Fruit fly (Drosophila melanogaster): ENCODE data around the gene CG9231.

Gene CG9231

DNA sequence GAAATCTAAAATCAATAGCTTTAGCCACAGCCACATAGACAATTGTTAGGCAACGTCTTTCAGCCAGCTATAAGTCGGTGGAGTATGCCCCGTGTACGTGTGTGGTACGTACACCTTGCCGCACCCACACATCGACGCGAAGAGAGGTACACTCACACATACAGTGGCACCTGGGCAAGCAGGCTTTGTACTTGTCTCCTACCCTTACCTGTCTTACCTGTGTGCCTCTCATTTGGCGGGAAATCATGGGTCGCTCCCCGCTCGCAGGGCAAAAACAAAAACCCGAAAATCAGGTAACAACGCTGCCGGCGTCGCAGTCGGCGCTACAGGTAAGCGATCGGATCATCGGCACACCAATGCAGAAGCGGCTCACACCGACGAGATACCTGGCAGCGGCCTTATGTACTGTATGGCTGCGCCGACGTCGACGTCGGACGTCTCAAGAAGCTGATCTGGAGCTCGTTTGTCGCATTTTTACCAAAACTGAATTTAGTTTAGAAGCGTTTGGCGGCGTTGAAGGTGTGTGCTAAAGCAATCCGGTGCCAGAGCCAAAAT is 23.6 kb downstream of the CG9231 start:
- TF ChIP-seq CG32264 (GFP tag; optimal IDR thresholded peaks at IDR 0.05): no peak
- peak; percentile 72 for TF ChIP-seq Hr83 (GFP tag; optimal IDR thresholded peaks at IDR 0.05; ENCODE audit: poor library complexity, severe bottlenecking)
- no peak for TF ChIP-seq rgr (GFP tag; optimal IDR thresholded peaks at IDR 0.05)
- no peak for TF ChIP-seq fru (GFP tag; optimal IDR thresholded peaks at IDR 0.05)
- peak; percentile 10 for TF ChIP-seq h (GFP tag; optimal IDR thresholded peaks at IDR 0.05)
- TF ChIP-seq Jra (GFP tag; optimal IDR thresholded peaks at IDR 0.05): no peak
- no peak for TF ChIP-seq foxo (GFP tag; optimal IDR thresholded peaks at IDR 0.05)
- peak; percentile 46 for TF ChIP-seq Vsx2 (GFP tag; optimal IDR thresholded peaks at IDR 0.05; ENCODE audit: partially characterized antibody)
- no peak for TF ChIP-seq jim (GFP tag; optimal IDR thresholded peaks at IDR 0.05)
- peak; percentile 20 for TF ChIP-seq br (GFP tag; optimal IDR thresholded peaks at IDR 0.05)
- no peak for TF ChIP-seq pan (optimal IDR thresholded peaks at IDR 0.05)
- no peak for TF ChIP-seq Rel (GFP tag; optimal IDR thresholded peaks at IDR 0.05)
- peak; percentile 2 for TF ChIP-seq Rel (tag; optimal IDR thresholded peaks at IDR 0.05)
- no peak for TF ChIP-seq ey (GFP tag; optimal IDR thresholded peaks at IDR 0.05)
- peak; percentile 25 to 55 for TF ChIP-seq dl (GFP tag; optimal IDR thresholded peaks at IDR 0.05; ENCODE audit: insufficient read depth in 1 of 2, partially characterized antibody in 2 of 2)
- TF ChIP-seq Dif (GFP tag; optimal IDR thresholded peaks at IDR 0.05; ENCODE audit: partially characterized antibody): peak; percentile 76
- no peak for TF ChIP-seq dsf (GFP tag; optimal IDR thresholded peaks at IDR 0.05; ENCODE audit: borderline replicate concordance)
- no peak for TF ChIP-seq GATAd (GFP tag; optimal IDR thresholded peaks at IDR 0.05)
- no peak for TF ChIP-seq dmrt93B (GFP tag; optimal IDR thresholded peaks at IDR 0.05)
- no peak for TF ChIP-seq Myc (optimal IDR thresholded peaks at IDR 0.05)

- TF ChIP-seq Rel (GFP tag; optimal IDR thresholded peaks at IDR 0.05) (peak; percentile 13), Rel (tag; optimal IDR thresholded peaks at IDR 0.05) (peak; percentile 2), sage (GFP tag; optimal IDR thresholded peaks at IDR 0.05) (peak; percentile 44), tai (GFP tag; optimal IDR thresholded peaks at IDR 0.05) (peak; percentile 15), CG9705 (GFP tag; optimal IDR thresholded peaks at IDR 0.05) (peak; percentile 26), woc (GFP tag; optimal IDR thresholded peaks at IDR 0.05) (peak; percentile 58), OdsH (GFP tag; optimal IDR thresholded peaks at IDR 0.05) (peak; percentile 86), dl (GFP tag; optimal IDR thresholded peaks at IDR 0.05; ENCODE audit: insufficient read depth in 1 of 2, partially characterized antibody in 2 of 2) (no peak), GATAd (GFP tag; optimal IDR thresholded peaks at IDR 0.05) (no peak), dmrt93B (GFP tag; optimal IDR thresholded peaks at IDR 0.05) (peak; percentile 17), jim (GFP tag; optimal IDR thresholded peaks at IDR 0.05) (no peak), Hnf4 (GFP tag; optimal IDR thresholded peaks at IDR 0.05) (peak; percentile 29), rgr (GFP tag; optimal IDR thresholded peaks at IDR 0.05) (peak; percentile 88), Jra (GFP tag; optimal IDR thresholded peaks at IDR 0.05) (peak; percentile 11), fru (GFP tag; optimal IDR thresholded peaks at IDR 0.05) (peak; percentile 88), ey (GFP tag; optimal IDR thresholded peaks at IDR 0.05) (peak; percentile 86), br (GFP tag; optimal IDR thresholded peaks at IDR 0.05) (peak; percentile 66), lola (GFP tag; optimal IDR thresholded peaks at IDR 0.05) (no peak), foxo (GFP tag; optimal IDR thresholded peaks at IDR 0.05) (peak in 1 of 2 experiments; percentile 91), Sp1 (GFP tag; optimal IDR thresholded peaks at IDR 0.05) (peak; percentile 91), HLH106 (tag; optimal IDR thresholded peaks at IDR 0.05) (peak; percentile 88), brk (GFP tag; optimal IDR thresholded peaks at IDR 0.05) (peak; percentile 43), h (GFP tag; optimal IDR thresholded peaks at IDR 0.05) (peak; percentile 79), psq (GFP tag; optimal IDR thresholded peaks at IDR 0.05) (peak; percentile 60), usp (GFP tag; optimal IDR thresholded peaks at IDR 0.05) (no peak)
Measured at dm6 chr3L:19561745-19562144, 24.1 kb downstream of the CG9231 start.

dm6 chr3L:19560695-19561246 is 25.0 kb downstream of the CG9231 start:
- peak; percentile 99 for TF ChIP-seq h (GFP tag; optimal IDR thresholded peaks at IDR 0.05)
- peak; percentile 98 for TF ChIP-seq Hnf4 (GFP tag; optimal IDR thresholded peaks at IDR 0.05)
- TF ChIP-seq tai (GFP tag; optimal IDR thresholded peaks at IDR 0.05): peak; percentile 92
- TF ChIP-seq N (GFP tag; optimal IDR thresholded peaks at IDR 0.05): no peak
- TF ChIP-seq Hr83 (GFP tag; optimal IDR thresholded peaks at IDR 0.05; ENCODE audit: poor library complexity, severe bottlenecking): no peak
- TF ChIP-seq dsf (GFP tag; optimal IDR thresholded peaks at IDR 0.05; ENCODE audit: borderline replicate concordance): peak; percentile 93
- no peak for TF ChIP-seq usp (GFP tag; optimal IDR thresholded peaks at IDR 0.05)
- TF ChIP-seq jim (GFP tag; optimal IDR thresholded peaks at IDR 0.05): peak; percentile 55
- TF ChIP-seq CG9705 (GFP tag; optimal IDR thresholded peaks at IDR 0.05): peak; percentile 99
- TF ChIP-seq psq (GFP tag; optimal IDR thresholded peaks at IDR 0.05): peak; percentile 96
- TF ChIP-seq fru (GFP tag; optimal IDR thresholded peaks at IDR 0.05): peak; percentile 99
- peak; percentile 93 for TF ChIP-seq sv (GFP tag; optimal IDR thresholded peaks at IDR 0.05)
- peak; percentile 99 for TF ChIP-seq Sp1 (GFP tag; optimal IDR thresholded peaks at IDR 0.05)
- peak; percentile 97 for TF ChIP-seq sage (GFP tag; optimal IDR thresholded peaks at IDR 0.05)
- TF ChIP-seq woc (GFP tag; optimal IDR thresholded peaks at IDR 0.05): peak; percentile 96
- peak; percentile 63 for TF ChIP-seq Mio (GFP tag; optimal IDR thresholded peaks at IDR 0.05)
- peak; percentile 98 for TF ChIP-seq br (GFP tag; optimal IDR thresholded peaks at IDR 0.05)
- TF ChIP-seq Jra (GFP tag; optimal IDR thresholded peaks at IDR 0.05): peak; percentile 94
- TF ChIP-seq dl (GFP tag; optimal IDR thresholded peaks at IDR 0.05; ENCODE audit: insufficient read depth in 1 of 2, partially characterized antibody in 2 of 2): no peak
- peak; percentile 99 for TF ChIP-seq HLH106 (tag; optimal IDR thresholded peaks at IDR 0.05)
- TF ChIP-seq rgr (GFP tag; optimal IDR thresholded peaks at IDR 0.05): peak; percentile 99
- peak; percentile 98 for TF ChIP-seq ey (GFP tag; optimal IDR thresholded peaks at IDR 0.05)
- TF ChIP-seq Dif (GFP tag; optimal IDR thresholded peaks at IDR 0.05; ENCODE audit: partially characterized antibody): no peak
- TF ChIP-seq Myc (optimal IDR thresholded peaks at IDR 0.05): no peak
- peak; percentile 83 for TF ChIP-seq CrebA (GFP tag; optimal IDR thresholded peaks at IDR 0.05; ENCODE audit: borderline replicate concordance)
- peak; percentile 97 for TF ChIP-seq brk (GFP tag; optimal IDR thresholded peaks at IDR 0.05)
- peak; percentile 97 for TF ChIP-seq Rel (GFP tag; optimal IDR thresholded peaks at IDR 0.05)
- TF ChIP-seq Rel (tag; optimal IDR thresholded peaks at IDR 0.05): peak; percentile 95
- TF ChIP-seq Hr78 (GFP tag; optimal IDR thresholded peaks at IDR 0.05): no peak
- peak; percentile 94 for TF ChIP-seq CG32264 (GFP tag; optimal IDR thresholded peaks at IDR 0.05)
- TF ChIP-seq dmrt93B (GFP tag; optimal IDR thresholded peaks at IDR 0.05): peak; percentile 97
- no peak for TF ChIP-seq Abd-B (GFP tag; optimal IDR thresholded peaks at IDR 0.05)
- peak; percentile 91 for TF ChIP-seq Dfd (GFP tag; optimal IDR thresholded peaks at IDR 0.05)
- no peak for TF ChIP-seq pan (optimal IDR thresholded peaks at IDR 0.05)

Data from whole organism, wandering third instar larva.